Worm (Caenorhabditis elegans): ENCODE results near the gene famk-1.

Gene famk-1

ce11 chrX:15167692-15168091 lies 45.4 kb downstream of the famk-1 start:
- TF ChIP-seq nhr-80 (tag; optimal IDR thresholded peaks at IDR 0.05) (peak; percentile 80), Y95B8A.8 (GFP tag; IDR thresholded peaks at IDR 0.05) (no peak), C06A6.2 (GFP tag; conservative IDR thresholded peaks at IDR 0.05) (no peak)

- no peak for TF ChIP-seq Y79H2A.3 (GFP tag; conservative IDR thresholded peaks at IDR 0.05)
- TF ChIP-seq rcor-1 (GFP tag; IDR thresholded peaks at IDR 0.05): no peak
Observed at ce11 chrX:15166122-15166521, 46.9 kb downstream of the famk-1 start, which contains the start of gene T10B10.8. T10B10.8 (minus strand) TSS chrX:15166222.

- TF ChIP-seq snpc-4 (GFP tag; optimal IDR thresholded peaks at IDR 0.05) (no peak), snpc-4 (tag; optimal IDR thresholded peaks at IDR 0.05) (no peak), zim-3 (tag; optimal IDR thresholded peaks at IDR 0.05) (no peak), tbp1 (GFP tag; optimal IDR thresholded peaks at IDR 0.05) (no peak), die-1 (tag; optimal IDR thresholded peaks at IDR 0.05) (no peak), atf-7 (tag; optimal IDR thresholded peaks at IDR 0.05) (no peak), hsf-1 (GFP tag; IDR thresholded peaks at IDR 0.05) (no peak), egl-44 (GFP tag; IDR thresholded peaks at IDR 0.05) (no peak), snpc-1.3 (tag; optimal IDR thresholded peaks at IDR 0.05; ENCODE audit: insufficient read depth) (no peak), ZK185.1 (tag; optimal IDR thresholded peaks at IDR 0.05; ENCODE audit: poor library complexity, severe bottlenecking) (no peak), C06A6.2 (GFP tag; conservative IDR thresholded peaks at IDR 0.05) (no peak), F22D6.2 (tag; optimal IDR thresholded peaks at IDR 0.05) (no peak), F52B5.7 (tag; optimal IDR thresholded peaks at IDR 0.05) (no peak), madf-3 (GFP tag; IDR thresholded peaks at IDR 0.05) (no peak)
Observed at ce11 chrX:15164108-15164507, 49.0 kb downstream of the famk-1 start, which contains the start of gene T10B10.9. T10B10.9 (plus strand) TSS chrX:15164408.

ce11 chrX:15163118-15163517 lies 49.9 kb downstream of the famk-1 start:
- TF ChIP-seq B0336.3 (GFP tag; IDR thresholded peaks at IDR 0.05) (no peak), mel-28 (tag; optimal IDR thresholded peaks at IDR 0.05; ENCODE audit: borderline replicate concordance) (no peak), gei-17 (GFP tag; optimal IDR thresholded peaks at IDR 0.05) (no peak), lsy-27 (tag; optimal IDR thresholded peaks at IDR 0.05; ENCODE audit: borderline replicate concordance, insufficient read depth) (no peak), nhr-80 (tag; optimal IDR thresholded peaks at IDR 0.05) (no peak), C06A6.2 (GFP tag; conservative IDR thresholded peaks at IDR 0.05) (no peak), let-607 (tag; optimal IDR thresholded peaks at IDR 0.05) (no peak)

ce11 chrX:15160923-15161322 lies 52.1 kb downstream of the famk-1 start:
- TF ChIP-seq nhr-80 (tag; optimal IDR thresholded peaks at IDR 0.05) (peak; percentile 3), nfya-1 (tag; optimal IDR thresholded peaks at IDR 0.05; ENCODE audit: borderline replicate concordance, insufficient read depth) (no peak), dpff-1 (tag; optimal IDR thresholded peaks at IDR 0.05) (no peak), nfyb-1 (GFP tag; IDR thresholded peaks at IDR 0.05) (no peak), lin-40 (tag; optimal IDR thresholded peaks at IDR 0.05) (peak; percentile 24), snpc-1.1 (tag; optimal IDR thresholded peaks at IDR 0.05; ENCODE audit: insufficient read depth) (no peak)

- TF ChIP-seq snpc-4 (GFP tag; optimal IDR thresholded peaks at IDR 0.05) (no peak), snpc-4 (tag; optimal IDR thresholded peaks at IDR 0.05) (peak in 2 of 4 experiments; percentile 79 to 87), hmg-1.2 (GFP tag; IDR thresholded peaks at IDR 0.05) (peak; percentile 43; the same call in 1 of the 2 replicates), Y53G8AR.9 (GFP tag; conservative IDR thresholded peaks at IDR 0.05) (no peak)
Observed at ce11 chrX:15159362-15159761, 53.7 kb downstream of the famk-1 start.

Data from whole organism, young adult.